ENCODE assay signal across 1 fruit fly cellular context in genomic region chr3R:29151621-29152092, dm6.
TF ChIP-seq lines count a peak whose summit lies in the region.

TSS of gene eIF2D (minus strand) at chr3R:29151794.

TF ChIP-seq in whole organism, embryonic, 481 proteins besides CTCF, POLR2A, EP300 and RAD21 (continued from another document and continues in another):
- TF ChIP-seq CG10654 (GFP tag; optimal IDR thresholded peaks at IDR 0.05; lab: Kevin White, UChicago) (peak; percentile 28), HmgD (GFP tag; optimal IDR thresholded peaks at IDR 0.05; lab: Kevin White, UChicago) (peak; percentile 20), CG10431 (GFP tag; optimal IDR thresholded peaks at IDR 0.05; lab: Kevin White, UChicago) (no peak), Eip74EF (GFP tag; optimal IDR thresholded peaks at IDR 0.05; lab: Kevin White, UChicago) (peak in 1 of 2 experiments; percentile 63), CG14014 (GFP tag; IDR thresholded peaks at IDR 0.05; lab: Robert Waterston, UW) (peak; percentile 53; the same call in 1 of the 2 replicates), CG3995 (GFP tag; optimal IDR thresholded peaks at IDR 0.05; lab: Kevin White, UChicago) (no peak), peb (GFP tag; IDR thresholded peaks at IDR 0.05; lab: Robert Waterston, UW) (no peak), CG31441 (GFP tag; IDR thresholded peaks at IDR 0.05; lab: Robert Waterston, UW) (peak; percentile 68), CG15479 (GFP tag; optimal IDR thresholded peaks at IDR 0.05; lab: Kevin White, UChicago) (peak; percentile 41), Sox100B (GFP tag; optimal IDR thresholded peaks at IDR 0.05; lab: Kevin White, UChicago) (no peak), CG14710 (tag; optimal IDR thresholded peaks at IDR 0.05; lab: Kevin White, UChicago) (peak; percentile 62), CG2120 (GFP tag; optimal IDR thresholded peaks at IDR 0.05; lab: Kevin White, UChicago) (peak; percentile 64), CG8281 (tag; optimal IDR thresholded peaks at IDR 0.05; lab: Kevin White, UChicago) (no peak), CG9797 (GFP tag; optimal IDR thresholded peaks at IDR 0.05; lab: Kevin White, UChicago) (no peak), sc (optimal IDR thresholded peaks at IDR 0.05; lab: Kevin White, UChicago) (no peak), sc (GFP tag; optimal IDR thresholded peaks at IDR 0.05; lab: Kevin White, UChicago) (no peak), fd3F (GFP tag; optimal IDR thresholded peaks at IDR 0.05; lab: Kevin White, UChicago) (peak; percentile 32), CG9932 (GFP tag; IDR thresholded peaks at IDR 0.05; lab: Robert Waterston, UW) (peak; percentile 62), sens-2 (GFP tag; IDR thresholded peaks at IDR 0.05; lab: Robert Waterston, UW) (peak; percentile 40; the same call in 1 of the 2 replicates), stwl (tag; optimal IDR thresholded peaks at IDR 0.05; lab: Kevin White, UChicago) (no peak), CG10274 (GFP tag; optimal IDR thresholded peaks at IDR 0.05; lab: Kevin White, UChicago) (no peak), H2.0 (GFP tag; IDR thresholded peaks at IDR 0.05; lab: Robert Waterston, UW) (peak; percentile 44; the same call in 1 of the 2 replicates), sob (GFP tag; IDR thresholded peaks at IDR 0.05; lab: Robert Waterston, UW) (peak; percentile 51; the same call in 1 of the 2 replicates), CG4854 (GFP tag; optimal IDR thresholded peaks at IDR 0.05; lab: Kevin White, UChicago) (no peak), CG7745 (tag; optimal IDR thresholded peaks at IDR 0.05; lab: Kevin White, UChicago) (no peak), hbn (GFP tag; IDR thresholded peaks at IDR 0.05; lab: Robert Waterston, UW; ENCODE audit: partially characterized antibody) (no peak), Fer1 (GFP tag; optimal IDR thresholded peaks at IDR 0.05; lab: Kevin White, UChicago) (peak; percentile 68), corto (GFP tag; optimal IDR thresholded peaks at IDR 0.05; lab: Kevin White, UChicago) (no peak), CG2678 (tag; optimal IDR thresholded peaks at IDR 0.05; lab: Kevin White, UChicago) (peak; percentile 74), CG18476 (GFP tag; optimal IDR thresholded peaks at IDR 0.05; lab: Kevin White, UChicago) (peak; percentile 20), CG7357 (GFP tag; IDR thresholded peaks at IDR 0.05; lab: Robert Waterston, UW) (no peak), unpg (GFP tag; optimal IDR thresholded peaks at IDR 0.05; lab: Kevin White, UChicago) (no peak), Dp (GFP tag; optimal IDR thresholded peaks at IDR 0.05; lab: Kevin White, UChicago) (peak; percentile 1), rib (GFP tag; IDR thresholded peaks at IDR 0.05; lab: Robert Waterston, UW) (no peak), Oaz (GFP tag; IDR thresholded peaks at IDR 0.05; lab: Robert Waterston, UW) (no peak), HmgZ (tag; optimal IDR thresholded peaks at IDR 0.05; lab: Kevin White, UChicago) (peak; percentile 43), CG12744 (GFP tag; optimal IDR thresholded peaks at IDR 0.05; lab: Kevin White, UChicago) (peak; percentile 47), pum (GFP tag; optimal IDR thresholded peaks at IDR 0.05; lab: Kevin White, UChicago) (no peak), CG32772 (GFP tag; IDR thresholded peaks at IDR 0.05; lab: Robert Waterston, UW) (no peak), bsh (GFP tag; optimal IDR thresholded peaks at IDR 0.05; lab: Kevin White, UChicago) (peak; percentile 1 to 61), otp (GFP tag; IDR thresholded peaks at IDR 0.05; lab: Robert Waterston, UW) (no peak; the same call in 2 of the 3 replicates), CG3065 (GFP tag; optimal IDR thresholded peaks at IDR 0.05; lab: Kevin White, UChicago) (no peak), vnd (GFP tag; IDR thresholded peaks at IDR 0.05; lab: Robert Waterston, UW; ENCODE audit: partially characterized antibody) (no peak), dimm (GFP tag; IDR thresholded peaks at IDR 0.05; lab: Robert Waterston, UW) (0 out of 2 replicates have a peak, but pooled peaks have one; percentile 14), cad (GFP tag; optimal IDR thresholded peaks at IDR 0.05; lab: Kevin White, UChicago) (no peak), dysf (GFP tag; IDR thresholded peaks at IDR 0.05; lab: Robert Waterston, UW) (peak; percentile 66; the same call in 2 of the 3 replicates), CG6854 (GFP tag; optimal IDR thresholded peaks at IDR 0.05; lab: Kevin White, UChicago) (peak; percentile 62), chif (GFP tag; optimal IDR thresholded peaks at IDR 0.05; lab: Kevin White, UChicago) (peak; percentile 37), gem (tag; optimal IDR thresholded peaks at IDR 0.05; lab: Kevin White, UChicago) (no peak), D19B (GFP tag; optimal IDR thresholded peaks at IDR 0.05; lab: Kevin White, UChicago) (peak; percentile 41), CG10209 (GFP tag; optimal IDR thresholded peaks at IDR 0.05; lab: Kevin White, UChicago) (peak; percentile 23), CG9609 (GFP tag; optimal IDR thresholded peaks at IDR 0.05; lab: Kevin White, UChicago) (no peak), Myb (GFP tag; optimal IDR thresholded peaks at IDR 0.05; lab: Kevin White, UChicago) (peak; percentile 44), CG6654 (GFP tag; optimal IDR thresholded peaks at IDR 0.05; lab: Kevin White, UChicago) (no peak), slp2 (GFP tag; optimal IDR thresholded peaks at IDR 0.05; lab: Kevin White, UChicago) (peak; percentile 58), CG16815 (GFP tag; optimal IDR thresholded peaks at IDR 0.05; lab: Kevin White, UChicago) (no peak), CG4360 (GFP tag; IDR thresholded peaks at IDR 0.05; lab: Robert Waterston, UW) (0 out of 2 replicates have a peak, but pooled peaks have one; percentile 34), Optix (GFP tag; IDR thresholded peaks at IDR 0.05; lab: Robert Waterston, UW) (no peak), CG1602 (GFP tag; optimal IDR thresholded peaks at IDR 0.05; lab: Kevin White, UChicago) (peak; percentile 22), CG8359 (GFP tag; optimal IDR thresholded peaks at IDR 0.05; lab: Kevin White, UChicago; ENCODE audit: borderline replicate concordance) (no peak), gcm (GFP tag; optimal IDR thresholded peaks at IDR 0.05; lab: Kevin White, UChicago) (peak; percentile 26), ara (GFP tag; IDR thresholded peaks at IDR 0.05; lab: Robert Waterston, UW) (peak; percentile 70; the same call in 1 of the 2 replicates), shn (GFP tag; optimal IDR thresholded peaks at IDR 0.05; lab: Kevin White, UChicago) (no peak), cato (GFP tag; optimal IDR thresholded peaks at IDR 0.05; lab: Kevin White, UChicago; ENCODE audit: borderline replicate concordance) (no peak), CG6689 (GFP tag; IDR thresholded peaks at IDR 0.05; lab: Robert Waterston, UW) (peak; percentile 71), Mes4 (GFP tag; optimal IDR thresholded peaks at IDR 0.05; lab: Kevin White, UChicago) (peak; percentile 17), Kr (GFP tag; optimal IDR thresholded peaks at IDR 0.05; lab: Kevin White, UChicago) (no peak), CG12659 (GFP tag; optimal IDR thresholded peaks at IDR 0.05; lab: Kevin White, UChicago) (peak; percentile 53), Tbp (GFP tag; optimal IDR thresholded peaks at IDR 0.05; lab: Kevin White, UChicago) (no peak), CG11696 (GFP tag; IDR thresholded peaks at IDR 0.05; lab: Robert Waterston, UW) (peak; percentile 47), Dbx (GFP tag; IDR thresholded peaks at IDR 0.05; lab: Robert Waterston, UW) (no peak; the same call in 2 of the 3 replicates), Hmx (GFP tag; optimal IDR thresholded peaks at IDR 0.05; lab: Kevin White, UChicago) (no peak), CG16813 (GFP tag; IDR thresholded peaks at IDR 0.05; lab: Robert Waterston, UW; ENCODE audit: partially characterized antibody) (no peak), CG7928 (GFP tag; optimal IDR thresholded peaks at IDR 0.05; lab: Kevin White, UChicago) (no peak), CG12942 (GFP tag; optimal IDR thresholded peaks at IDR 0.05; lab: Kevin White, UChicago) (no peak), CG17912 (GFP tag; optimal IDR thresholded peaks at IDR 0.05; lab: Kevin White, UChicago) (no peak), crp (GFP tag; optimal IDR thresholded peaks at IDR 0.05; lab: Kevin White, UChicago) (peak in 1 of 2 experiments; percentile 57), B-H2 (GFP tag; optimal IDR thresholded peaks at IDR 0.05; lab: Kevin White, UChicago) (peak; percentile 46), CG2202 (tag; optimal IDR thresholded peaks at IDR 0.05; lab: Kevin White, UChicago) (no peak), CG11085 (GFP tag; IDR thresholded peaks at IDR 0.05; lab: Robert Waterston, UW) (no peak), Atf-2 (GFP tag; optimal IDR thresholded peaks at IDR 0.05; lab: Kevin White, UChicago) (no peak), jing (GFP tag; optimal IDR thresholded peaks at IDR 0.05; lab: Kevin White, UChicago) (no peak), CG12391 (tag; optimal IDR thresholded peaks at IDR 0.05; lab: Kevin White, UChicago) (peak; percentile 71), pnt (GFP tag; optimal IDR thresholded peaks at IDR 0.05; lab: Kevin White, UChicago) (no peak), CG2199 (GFP tag; IDR thresholded peaks at IDR 0.05; lab: Robert Waterston, UW) (peak; percentile 40; the same call in 1 of the 3 replicates), MESR4 (GFP tag; optimal IDR thresholded peaks at IDR 0.05; lab: Kevin White, UChicago) (peak; percentile 68), CrebB (tag; optimal IDR thresholded peaks at IDR 0.05; lab: Kevin White, UChicago) (peak; percentile 40), CG1792 (GFP tag; optimal IDR thresholded peaks at IDR 0.05; lab: Kevin White, UChicago) (no peak), CG8765 (GFP tag; IDR thresholded peaks at IDR 0.05; lab: Robert Waterston, UW) (no peak), h (optimal IDR thresholded peaks at IDR 0.05; lab: Kevin White, UChicago) (no peak), E2f2 (GFP tag; IDR thresholded peaks at IDR 0.05; lab: Robert Waterston, UW) (peak; percentile 50; the same call in 1 of the 2 replicates), abd-A (tag; optimal IDR thresholded peaks at IDR 0.05; lab: Kevin White, UChicago) (no peak), eve (GFP tag; optimal IDR thresholded peaks at IDR 0.05; lab: Kevin White, UChicago) (no peak), CG12104 (GFP tag; optimal IDR thresholded peaks at IDR 0.05; lab: Kevin White, UChicago) (peak; percentile 65), emc (GFP tag; optimal IDR thresholded peaks at IDR 0.05; lab: Kevin White, UChicago) (no peak), CG30403 (GFP tag; optimal IDR thresholded peaks at IDR 0.05; lab: Kevin White, UChicago) (peak; percentile 67), mam (GFP tag; optimal IDR thresholded peaks at IDR 0.05; lab: Kevin White, UChicago) (peak; percentile 45), ro (GFP tag; IDR thresholded peaks at IDR 0.05; lab: Robert Waterston, UW) (no peak), CG3838 (GFP tag; optimal IDR thresholded peaks at IDR 0.05; lab: Kevin White, UChicago) (no peak), CG15696 (tag; optimal IDR thresholded peaks at IDR 0.05; lab: Kevin White, UChicago) (peak; percentile 66), bbx (GFP tag; IDR thresholded peaks at IDR 0.05; lab: Robert Waterston, UW; ENCODE audit: partially characterized antibody) (no peak), ttk (GFP tag; IDR thresholded peaks at IDR 0.05; lab: Robert Waterston, UW) (peak; percentile 62), CG11695 (GFP tag; IDR thresholded peaks at IDR 0.05; lab: Robert Waterston, UW) (peak; percentile 78), ab (GFP tag; optimal IDR thresholded peaks at IDR 0.05; lab: Kevin White, UChicago) (no peak), knrl (GFP tag; IDR thresholded peaks at IDR 0.05; lab: Robert Waterston, UW; ENCODE audit: partially characterized antibody) (no peak), CG31388 (GFP tag; optimal IDR thresholded peaks at IDR 0.05; lab: Kevin White, UChicago) (no peak), CG17802 (tag; optimal IDR thresholded peaks at IDR 0.05; lab: Kevin White, UChicago) (no peak), CG8478 (optimal IDR thresholded peaks at IDR 0.05; lab: Kevin White, UChicago) (no peak), CG8388 (GFP tag; optimal IDR thresholded peaks at IDR 0.05; lab: Kevin White, UChicago) (peak; percentile 45), so (GFP tag; IDR thresholded peaks at IDR 0.05; lab: Robert Waterston, UW) (peak; percentile 58; the same call in 1 of the 3 replicates), en (GFP tag; optimal IDR thresholded peaks at IDR 0.05; lab: Kevin White, UChicago) (no peak), CG7963 (GFP tag; IDR thresholded peaks at IDR 0.05; lab: Robert Waterston, UW; ENCODE audit: partially characterized antibody) (no peak), CG6272 (GFP tag; IDR thresholded peaks at IDR 0.05; lab: Robert Waterston, UW) (peak; percentile 45), HLHmδ (GFP tag; optimal IDR thresholded peaks at IDR 0.05; lab: Kevin White, UChicago) (no peak), CG3407 (GFP tag; optimal IDR thresholded peaks at IDR 0.05; lab: Kevin White, UChicago) (no peak), chinmo (GFP tag; IDR thresholded peaks at IDR 0.05; lab: Robert Waterston, UW; ENCODE audit: partially characterized antibody) (no peak), sd (tag; optimal IDR thresholded peaks at IDR 0.05; lab: Kevin White, UChicago) (no peak), slou (GFP tag; optimal IDR thresholded peaks at IDR 0.05; lab: Kevin White, UChicago) (no peak), tna (GFP tag; IDR thresholded peaks at IDR 0.05; lab: Robert Waterston, UW; ENCODE audit: partially characterized antibody) (no peak), CG12155 (GFP tag; optimal IDR thresholded peaks at IDR 0.05; lab: Kevin White, UChicago) (peak; percentile 36), disco-r (GFP tag; optimal IDR thresholded peaks at IDR 0.05; lab: Kevin White, UChicago) (no peak), CG2875 (GFP tag; optimal IDR thresholded peaks at IDR 0.05; lab: Kevin White, UChicago) (no peak), ash1 (GFP tag; optimal IDR thresholded peaks at IDR 0.05; lab: Kevin White, UChicago) (no peak), fd102C (GFP tag; optimal IDR thresholded peaks at IDR 0.05; lab: Kevin White, UChicago) (no peak), Sry-δ (GFP tag; optimal IDR thresholded peaks at IDR 0.05; lab: Kevin White, UChicago) (peak; percentile 24), CG10979 (tag; optimal IDR thresholded peaks at IDR 0.05; lab: Kevin White, UChicago) (peak; percentile 66), slbo (GFP tag; IDR thresholded peaks at IDR 0.05; lab: Robert Waterston, UW) (peak; percentile 63), Side (GFP tag; optimal IDR thresholded peaks at IDR 0.05; lab: Kevin White, UChicago) (peak; percentile 9), CG14965 (GFP tag; optimal IDR thresholded peaks at IDR 0.05; lab: Kevin White, UChicago; ENCODE audit: borderline replicate concordance) (no peak), CG1832 (GFP tag; optimal IDR thresholded peaks at IDR 0.05; lab: Kevin White, UChicago) (no peak), lilli (GFP tag; optimal IDR thresholded peaks at IDR 0.05; lab: Kevin White, UChicago) (peak; percentile 55), CG43689 (GFP tag; IDR thresholded peaks at IDR 0.05; lab: Robert Waterston, UW) (no peak)
